Worm (Caenorhabditis elegans): ENCODE measurements around the gene R11D1.12.

The R11D1.12 gene

ce11 chrV:12741684-12742083 lies 15.9 kb upstream of the R11D1.12 start, which contains the start of gene hrg-7:
hrg-7 (plus strand) TSS chrV:12742041.
- TF ChIP-seq mep-1 (tag; optimal IDR thresholded peaks at IDR 0.05) = no peak
- no peak for TF ChIP-seq ceh-88 (GFP tag; IDR thresholded peaks at IDR 0.05)
- TF ChIP-seq fkh-8 (tag; optimal IDR thresholded peaks at IDR 0.05) = no peak
- TF ChIP-seq lin-39 (tag; optimal IDR thresholded peaks at IDR 0.05) = no peak
- TF ChIP-seq C34B4.2 (tag; optimal IDR thresholded peaks at IDR 0.05) = no peak
- TF ChIP-seq unc-62 (GFP tag; optimal IDR thresholded peaks at IDR 0.05) = no peak
- TF ChIP-seq hlh-17 (GFP tag; optimal IDR thresholded peaks at IDR 0.05; ENCODE audit: borderline replicate concordance) = no peak
- TF ChIP-seq elt-3 (tag; optimal IDR thresholded peaks at IDR 0.05) = no peak
- TF ChIP-seq mef-2 (tag; optimal IDR thresholded peaks at IDR 0.05) = no peak
- TF ChIP-seq zip-4 (GFP tag; optimal IDR thresholded peaks at IDR 0.05) = no peak
- TF ChIP-seq xbp-1 (tag; optimal IDR thresholded peaks at IDR 0.05) = no peak
- no peak for TF ChIP-seq egl-27 (tag; optimal IDR thresholded peaks at IDR 0.05)
- TF ChIP-seq tbx-2 (tag; optimal IDR thresholded peaks at IDR 0.05) = no peak
- TF ChIP-seq nhr-71 (tag; optimal IDR thresholded peaks at IDR 0.05) = peak; percentile 19
- TF ChIP-seq nhr-90 (tag; optimal IDR thresholded peaks at IDR 0.05; ENCODE audit: poor library complexity) = peak; percentile 12
- TF ChIP-seq elt-2 (tag; optimal IDR thresholded peaks at IDR 0.05) = peak; percentile 90
- no peak for TF ChIP-seq tlp-1 (tag; optimal IDR thresholded peaks at IDR 0.05)
- no peak for TF ChIP-seq ceh-63 (GFP tag; optimal IDR thresholded peaks at IDR 0.05)

ce11 chrV:12736166-12736753 lies 10.5 kb upstream of the R11D1.12 start, which contains the start of gene cky-1:
cky-1 (plus strand) TSS chrV:12736703.
- TF ChIP-seq ztf-4 (tag; optimal IDR thresholded peaks at IDR 0.05) (no peak), ceh-63 (GFP tag; optimal IDR thresholded peaks at IDR 0.05) (no peak), mdl-1 (tag; optimal IDR thresholded peaks at IDR 0.05) (no peak), ceh-88 (GFP tag; IDR thresholded peaks at IDR 0.05) (no peak), jun-1 (tag; optimal IDR thresholded peaks at IDR 0.05) (no peak), lin-13 (GFP tag; optimal IDR thresholded peaks at IDR 0.05) (no peak), snu-23 (GFP tag; optimal IDR thresholded peaks at IDR 0.05) (no peak), nhr-84 (tag; optimal IDR thresholded peaks at IDR 0.05) (no peak), efl-1 (optimal IDR thresholded peaks at IDR 0.05) (no peak), efl-1 (GFP tag; optimal IDR thresholded peaks at IDR 0.05 in 1 of 2) (no peak), unc-62 (GFP tag; optimal IDR thresholded peaks at IDR 0.05) (no peak), ces-1 (GFP tag; optimal IDR thresholded peaks at IDR 0.05) (no peak), skn-1 (tag; optimal IDR thresholded peaks at IDR 0.05) (no peak), nhr-28 (tag; optimal IDR thresholded peaks at IDR 0.05) (no peak), nhr-20 (tag; optimal IDR thresholded peaks at IDR 0.05) (no peak), sox-4 (tag; optimal IDR thresholded peaks at IDR 0.05) (no peak), hlh-17 (GFP tag; optimal IDR thresholded peaks at IDR 0.05; ENCODE audit: borderline replicate concordance) (no peak), ets-5 (GFP tag; IDR thresholded peaks at IDR 0.05) (no peak), swsn-7 (tag; optimal IDR thresholded peaks at IDR 0.05) (no peak), nhr-71 (tag; optimal IDR thresholded peaks at IDR 0.05) (no peak)

ce11 chrV:12733465-12734248 lies 7.9 kb upstream of the R11D1.12 start, which contains the start of the genes dhs-21 and xbx-9:
dhs-21 (minus strand) TSS chrV:12733645.
xbx-9 (plus strand) TSS chrV:12734198.
- TF ChIP-seq elt-2 (tag; optimal IDR thresholded peaks at IDR 0.05) = peak; percentile 60
- no peak for TF ChIP-seq grh-1 (GFP tag; IDR thresholded peaks at IDR 0.05)
- no peak for TF ChIP-seq fkh-8 (tag; optimal IDR thresholded peaks at IDR 0.05)
- TF ChIP-seq nhr-20 (tag; optimal IDR thresholded peaks at IDR 0.05) = peak; percentile 43
- no peak for TF ChIP-seq efl-1 (optimal IDR thresholded peaks at IDR 0.05)
- no peak for TF ChIP-seq efl-1 (GFP tag; optimal IDR thresholded peaks at IDR 0.05 in 1 of 2)
- TF ChIP-seq lsy-2 (tag; optimal IDR thresholded peaks at IDR 0.05) = peak in 1 of 2 experiments; percentile 26
- TF ChIP-seq tlp-1 (tag; optimal IDR thresholded peaks at IDR 0.05) = no peak
- peak; percentile 35 for TF ChIP-seq nhr-71 (tag; optimal IDR thresholded peaks at IDR 0.05)
- TF ChIP-seq F16B12.6 (tag; optimal IDR thresholded peaks at IDR 0.05) = no peak
- no peak for TF ChIP-seq unc-62 (GFP tag; optimal IDR thresholded peaks at IDR 0.05)
- no peak for TF ChIP-seq C34B4.2 (tag; optimal IDR thresholded peaks at IDR 0.05)
- peak in 1 of 2 experiments; percentile 39 for TF ChIP-seq lin-35 (GFP tag; optimal IDR thresholded peaks at IDR 0.05)
- peak in 4 of 6 experiments; percentile 32 to 88 (median 74) for TF ChIP-seq elt-3 (tag; optimal IDR thresholded peaks at IDR 0.05)
- TF ChIP-seq blmp-1 (tag; optimal IDR thresholded peaks at IDR 0.05) = peak; percentile 48
- TF ChIP-seq swsn-7 (tag; optimal IDR thresholded peaks at IDR 0.05) = no peak
- TF ChIP-seq hpl-2 (GFP tag; optimal IDR thresholded peaks at IDR 0.05) = no peak
- peak; percentile 7 for TF ChIP-seq nhr-90 (tag; optimal IDR thresholded peaks at IDR 0.05; ENCODE audit: poor library complexity)
- no peak for TF ChIP-seq lir-3 (tag; optimal IDR thresholded peaks at IDR 0.05; ENCODE audit: poor library complexity)
- TF ChIP-seq lin-14 (GFP tag; optimal IDR thresholded peaks at IDR 0.05) = peak; percentile 31
- no peak for TF ChIP-seq unc-98 (GFP tag; IDR thresholded peaks at IDR 0.05)
- TF ChIP-seq vab-15 (tag; optimal IDR thresholded peaks at IDR 0.05) = no peak
- no peak for TF ChIP-seq ztf-4 (tag; optimal IDR thresholded peaks at IDR 0.05)

All from whole organism, L1 larva.